Fruit fly (Drosophila melanogaster): ENCODE measurements around the gene PQBP1.
A peak's percentile ranks its signal among the peaks of the same experiment; 100 is the strongest.

PQBP1 gene

dm6 chr3R:25054451-25055188 lies 11.0 kb upstream of the PQBP1 start, which contains the start of gene CG31109 (continued):
- TF ChIP-seq amos (GFP tag; IDR thresholded peaks at IDR 0.05; ENCODE audit: partially characterized antibody) = peak; percentile 63; the same call in 1 of the 2 replicates
- TF ChIP-seq CG1832 (GFP tag; optimal IDR thresholded peaks at IDR 0.05) = no peak
- peak; percentile 40; the same call in 1 of the 3 replicates for TF ChIP-seq CG17361 (GFP tag; IDR thresholded peaks at IDR 0.05)
- TF ChIP-seq CG10147 (GFP tag; optimal IDR thresholded peaks at IDR 0.05) = peak; percentile 40
- TF ChIP-seq z (GFP tag; IDR thresholded peaks at IDR 0.05) = no peak
- TF ChIP-seq gt (GFP tag; IDR thresholded peaks at IDR 0.05) = no peak
- TF ChIP-seq phol (tag; optimal IDR thresholded peaks at IDR 0.05) = peak; percentile 40
- TF ChIP-seq ci (GFP tag; IDR thresholded peaks at IDR 0.05) = peak; percentile 26; the same call in 1 of the 3 replicates
- peak; percentile 77 for TF ChIP-seq stwl (tag; optimal IDR thresholded peaks at IDR 0.05)
- peak; percentile 7 for TF ChIP-seq Bteb2 (GFP tag; optimal IDR thresholded peaks at IDR 0.05)
- peak; percentile 51 for TF ChIP-seq Nf-YC (tag; optimal IDR thresholded peaks at IDR 0.05)
- TF ChIP-seq CG15479 (GFP tag; optimal IDR thresholded peaks at IDR 0.05) = peak; percentile 10
- peak; percentile 36 for TF ChIP-seq gfzf (GFP tag; optimal IDR thresholded peaks at IDR 0.05)
- peak; percentile 78 for TF ChIP-seq Dref (GFP tag; IDR thresholded peaks at IDR 0.05)
- 0 out of 3 replicates have a peak, but pooled peaks have one; percentile 34 for TF ChIP-seq Doc3 (GFP tag; IDR thresholded peaks at IDR 0.05; ENCODE audit: partially characterized antibody)
- peak; percentile 2 for TF ChIP-seq Sin3A (optimal IDR thresholded peaks at IDR 0.05)
- peak; percentile 2 for TF ChIP-seq CG9727 (GFP tag; optimal IDR thresholded peaks at IDR 0.05)
- TF ChIP-seq CG32767 (GFP tag; IDR thresholded peaks at IDR 0.05) = 0 out of 2 replicates have a peak, but pooled peaks have one; percentile 23
- TF ChIP-seq sd (tag; optimal IDR thresholded peaks at IDR 0.05) = peak; percentile 26
- TF ChIP-seq p53 (GFP tag; optimal IDR thresholded peaks at IDR 0.05) = no peak
- TF ChIP-seq trem (tag; optimal IDR thresholded peaks at IDR 0.05) = peak; percentile 80
- TF ChIP-seq CG2120 (GFP tag; optimal IDR thresholded peaks at IDR 0.05) = peak; percentile 64
- TF ChIP-seq nom (GFP tag; optimal IDR thresholded peaks at IDR 0.05) = peak; percentile 3
- TF ChIP-seq repo (GFP tag; optimal IDR thresholded peaks at IDR 0.05) = no peak
- peak; percentile 50 for TF ChIP-seq CG10267 (tag; optimal IDR thresholded peaks at IDR 0.05)
- peak; percentile 39; the same call in 1 of the 2 replicates for TF ChIP-seq hbn (GFP tag; IDR thresholded peaks at IDR 0.05; ENCODE audit: partially characterized antibody)
- 0 out of 2 replicates have a peak, but pooled peaks have one; percentile 17 for TF ChIP-seq CG2129 (GFP tag; IDR thresholded peaks at IDR 0.05; ENCODE audit: partially characterized antibody)
- peak; percentile 37; the same call in 1 of the 3 replicates for TF ChIP-seq CG6791 (GFP tag; IDR thresholded peaks at IDR 0.05; ENCODE audit: partially characterized antibody)
- 0 out of 3 replicates have a peak, but pooled peaks have one; percentile 42 for TF ChIP-seq Dbx (GFP tag; IDR thresholded peaks at IDR 0.05)
- TF ChIP-seq Dll (GFP tag; IDR thresholded peaks at IDR 0.05; ENCODE audit: partially characterized antibody) = peak; percentile 50; the same call in 1 of the 4 replicates
- TF ChIP-seq pzg (GFP tag; optimal IDR thresholded peaks at IDR 0.05) = peak; percentile 77
- peak; percentile 60 for TF ChIP-seq B-H2 (GFP tag; optimal IDR thresholded peaks at IDR 0.05)
- TF ChIP-seq wor (GFP tag; IDR thresholded peaks at IDR 0.05) = no peak
- TF ChIP-seq CG11247 (GFP tag; IDR thresholded peaks at IDR 0.05) = no peak
- no peak for TF ChIP-seq gro (GFP tag; optimal IDR thresholded peaks at IDR 0.05)
- no peak for TF ChIP-seq CG12104 (GFP tag; optimal IDR thresholded peaks at IDR 0.05)
- TF ChIP-seq H2.0 (GFP tag; IDR thresholded peaks at IDR 0.05) = peak; percentile 35; the same call in 1 of the 2 replicates
- TF ChIP-seq CG13894 (tag; optimal IDR thresholded peaks at IDR 0.05) = peak; percentile 42
- peak; percentile 34 for TF ChIP-seq NC2β (GFP tag; optimal IDR thresholded peaks at IDR 0.05)
- TF ChIP-seq dan (GFP tag; IDR thresholded peaks at IDR 0.05) = no peak
- peak; percentile 39; the same call in 1 of the 2 replicates for TF ChIP-seq sna (GFP tag; IDR thresholded peaks at IDR 0.05; ENCODE audit: partially characterized antibody)
- no peak for TF ChIP-seq CG9437 (GFP tag; optimal IDR thresholded peaks at IDR 0.05)
- no peak for TF ChIP-seq Jarid2 (GFP tag; optimal IDR thresholded peaks at IDR 0.05)
- peak; percentile 84 for TF ChIP-seq CG8290 (GFP tag; optimal IDR thresholded peaks at IDR 0.05)
- TF ChIP-seq CG8290 (tag; optimal IDR thresholded peaks at IDR 0.05) = peak; percentile 73 to 89
- peak; percentile 65 to 87 for TF ChIP-seq crp (GFP tag; optimal IDR thresholded peaks at IDR 0.05)
- peak; percentile 35 for TF ChIP-seq nmo (GFP tag; optimal IDR thresholded peaks at IDR 0.05)
- TF ChIP-seq CG13296 (GFP tag; optimal IDR thresholded peaks at IDR 0.05) = peak; percentile 52

Data from whole organism, embryonic.